Worm (Caenorhabditis elegans) whole organism, young adult: ENCODE data around the gene snt-6.

Experiments used
- K12H6.12 ChIP-seq: fragments of 200-800 bp; sonication (Bioruptor generic); optimal IDR thresholded peaks from 2 replicates; lab custom pipeline; 2018; ENCODE audit warnings: mild to moderate bottlenecking, missing genetic modification characterization, missing compliant biosample characterization
- lin-26 ChIP-seq: fragments of 200-800 bp; sonication (Bioruptor generic); IDR thresholded peaks from 2 replicates; pipeline ENCODE4 v1.3.6; 2022; ENCODE audit warnings: missing genetic modification reagents, missing genetic modification characterization, missing compliant biosample characterization

ce11 chrII:764385-764784 is 14.4 kb upstream of the snt-6 start:
- no peak for TF ChIP-seq lin-26 (GFP tag; lab: Robert Waterston, UW)
- TF ChIP-seq K12H6.12 (tag; lab: Kevin White, UChicago) = no peak
